Worm (Caenorhabditis elegans) whole organism, mixed stage, embryonic: ENCODE data around the gene str-236.
A peak's percentile ranks its signal among the peaks of the same experiment; 100 is the strongest.

Experiments
- M03D4.4 ChIP-seq: sonication (generic microtip); optimal IDR thresholded peaks from 2 replicates; lab custom pipeline; 2017; ENCODE audit warnings: mild to moderate bottlenecking, missing genetic modification characterization, missing compliant biosample characterization
- bed-3 ChIP-seq: fragments of 200-800 bp; sonication (Bioruptor generic); optimal IDR thresholded peaks from 3 replicates; lab custom pipeline; 2018; ENCODE audit warnings: mild to moderate bottlenecking, missing genetic modification characterization, moderate library complexity, missing compliant biosample characterization
- blmp-1 ChIP-seq: fragments of 150-350 bp; optimal IDR thresholded peaks from 2 replicates; lab custom pipeline; 2014; ENCODE audit warnings: missing biosample characterization, missing genetic modification characterization
- ceh-39 ChIP-seq: fragments of 150-350 bp; optimal IDR thresholded peaks from 2 replicates; lab custom pipeline; 2014; ENCODE audit warnings: missing biosample characterization, missing genetic modification characterization
- ceh-43 ChIP-seq: fragments of 200-800 bp; sonication (Bioruptor generic); optimal IDR thresholded peaks from 2 replicates; lab custom pipeline; 2018; ENCODE audit warnings: mild to moderate bottlenecking, missing genetic modification characterization, moderate library complexity, missing compliant biosample characterization
- ceh-83 ChIP-seq: fragments of 200-800 bp; sonication (Bioruptor generic); optimal IDR thresholded peaks from 2 replicates; lab custom pipeline; 2018; ENCODE audit warnings: mild to moderate bottlenecking, missing genetic modification characterization, missing compliant biosample characterization
- ces-1 ChIP-seq: fragments of 150-350 bp; optimal IDR thresholded peaks from 2 replicates; lab custom pipeline; 2014; ENCODE audit warnings: missing biosample characterization, missing genetic modification reagents, missing genetic modification characterization
- cnd-1 ChIP-seq: fragments of 200-800 bp; sonication (Bioruptor generic); optimal IDR thresholded peaks from 2 replicates; lab custom pipeline; 2018; ENCODE audit warnings: mild to moderate bottlenecking, missing genetic modification characterization, missing compliant biosample characterization
- drap-1 ChIP-seq: fragments of 200-800 bp; sonication (Bioruptor generic); optimal IDR thresholded peaks from 3 replicates; lab custom pipeline; 2018; ENCODE audit warnings: mild to moderate bottlenecking, missing genetic modification characterization, missing compliant biosample characterization
- elt-1 ChIP-seq: sonication (generic microtip); optimal IDR thresholded peaks from 2 replicates; lab custom pipeline; 2017; ENCODE audit warnings: missing genetic modification characterization, mild to moderate bottlenecking, missing compliant biosample characterization, antibody characterized with exemption, moderate library complexity, borderline replicate concordance; ENCODE audit not compliant: insufficient read depth
- elt-3 ChIP-seq: fragments of 150-350 bp; optimal IDR thresholded peaks from 2 replicates; lab custom pipeline; 2014; ENCODE audit warnings: missing biosample characterization, missing genetic modification characterization
- flh-1 ChIP-seq: fragments of 200-800 bp; sonication (Bioruptor generic); optimal IDR thresholded peaks from 2 replicates; lab custom pipeline; 2018; ENCODE audit warnings: mild to moderate bottlenecking, missing genetic modification characterization, moderate library complexity, missing compliant biosample characterization
- ham-2 ChIP-seq: fragments of 200-800 bp; sonication (Bioruptor generic); optimal IDR thresholded peaks from 2 replicates; lab custom pipeline; 2018; ENCODE audit warnings: mild to moderate bottlenecking, missing genetic modification characterization, missing compliant biosample characterization
- hlh-1 ChIP-seq: fragments of 150-350 bp; optimal IDR thresholded peaks from 2 replicates; lab custom pipeline; 2014; ENCODE audit warnings: missing biosample characterization, missing genetic modification reagents, missing genetic modification characterization
- lin-13 ChIP-seq: fragments of 150-350 bp; optimal IDR thresholded peaks from 2 replicates; lab custom pipeline; 2014; ENCODE audit warnings: missing biosample characterization, missing genetic modification characterization
- lin-32 ChIP-seq: fragments of 200-800 bp; sonication (Bioruptor generic); optimal IDR thresholded peaks from 2 replicates; lab custom pipeline; 2018; ENCODE audit warnings: mild to moderate bottlenecking, missing genetic modification characterization, missing compliant biosample characterization
- lsy-2 ChIP-seq: fragments of 150-350 bp; optimal IDR thresholded peaks from 2 replicates; lab custom pipeline; 2014; ENCODE audit warnings: missing biosample characterization, missing genetic modification characterization
- mab-5 ChIP-seq: fragments of 150-350 bp; optimal IDR thresholded peaks from 2 replicates; lab custom pipeline; 2014; ENCODE audit warnings: missing biosample characterization, missing genetic modification characterization
- mep-1 ChIP-seq: fragments of 150-350 bp; optimal IDR thresholded peaks from 2 replicates; lab custom pipeline; 2017; ENCODE audit warnings: missing biosample characterization, missing genetic modification reagents, missing genetic modification characterization, inconsistent platforms
- mls-2 ChIP-seq: sonication (generic microtip); optimal IDR thresholded peaks from 2 replicates; lab custom pipeline; 2016; ENCODE audit warnings: mild to moderate bottlenecking, missing genetic modification characterization, moderate library complexity, missing compliant biosample characterization
- nhr-12 ChIP-seq: fragments of 150-350 bp; optimal IDR thresholded peaks from 2 replicates; lab custom pipeline; 2014; ENCODE audit warnings: missing biosample characterization, missing genetic modification characterization
- nhr-2 ChIP-seq: fragments of 150-350 bp; optimal IDR thresholded peaks from 2 replicates; lab custom pipeline; 2014; ENCODE audit warnings: missing biosample characterization, missing genetic modification characterization
- nhr-237 ChIP-seq: fragments of 150-350 bp; optimal IDR thresholded peaks from 2 replicates; lab custom pipeline; 2014; ENCODE audit warnings: missing biosample characterization, missing genetic modification characterization
- nhr-28 ChIP-seq: fragments of 150-350 bp; optimal IDR thresholded peaks from 2 replicates; lab custom pipeline; 2014; ENCODE audit warnings: missing biosample characterization, missing genetic modification characterization
- nhr-76 ChIP-seq: sonication (generic microtip); optimal IDR thresholded peaks from 2 replicates; lab custom pipeline; 2017; ENCODE audit warnings: missing biosample characterization, missing genetic modification characterization
- pha-4 ChIP-seq: fragments of 150-350 bp; optimal IDR thresholded peaks from 2 replicates; lab custom pipeline; 2018; ENCODE audit warnings: missing biosample characterization, missing genetic modification reagents, missing genetic modification characterization
- sem-2 ChIP-seq: fragments of 200-800 bp; sonication (Bioruptor generic); optimal IDR thresholded peaks from 2 replicates; lab custom pipeline; 2018; ENCODE audit warnings: mild to moderate bottlenecking, missing genetic modification characterization, missing compliant biosample characterization
- snpc-4 ChIP-seq: fragments of 150-350 bp; optimal IDR thresholded peaks from 2 replicates; lab custom pipeline; 2014; ENCODE audit warnings: missing biosample characterization, missing genetic modification characterization
- sptf-1 ChIP-seq: sonication (generic microtip); optimal IDR thresholded peaks from 2 replicates; lab custom pipeline; 2017; ENCODE audit warnings: mild to moderate bottlenecking, missing genetic modification characterization, moderate library complexity, missing compliant biosample characterization
- tbx-8 ChIP-seq: fragments of 200-800 bp; sonication (Bioruptor generic); optimal IDR thresholded peaks from 2 replicates; lab custom pipeline; 2018; ENCODE audit warnings: mild to moderate bottlenecking, missing genetic modification characterization, moderate library complexity, missing compliant biosample characterization
- unc-120 ChIP-seq: sonication (generic microtip); optimal IDR thresholded peaks from 2 replicates; lab custom pipeline; 2017; ENCODE audit warnings: missing genetic modification characterization, missing compliant biosample characterization; ENCODE audit not compliant: poor library complexity, severe bottlenecking
- unc-39 ChIP-seq: fragments of 150-350 bp; optimal IDR thresholded peaks from 2 replicates; lab custom pipeline; 2014; ENCODE audit warnings: missing biosample characterization, missing genetic modification characterization
- unc-62 ChIP-seq: fragments of 150-350 bp; optimal IDR thresholded peaks from 2 replicates; lab custom pipeline; 2014; ENCODE audit warnings: missing biosample characterization, missing genetic modification reagents, missing genetic modification characterization
- zip-8 ChIP-seq: fragments of 150-350 bp; optimal IDR thresholded peaks from 2 replicates; lab custom pipeline; 2014; ENCODE audit warnings: missing biosample characterization, missing genetic modification characterization
- ztf-11 ChIP-seq: fragments of 150-350 bp; optimal IDR thresholded peaks from 2 replicates; lab custom pipeline; 2014; ENCODE audit warnings: missing biosample characterization, missing genetic modification characterization

The str-236 gene

ce11 chrV:1570679-1571078, 42.8 kb upstream of the str-236 start:
- TF ChIP-seq lin-13 (tag; lab: Kevin White, UChicago) (no peak), flh-1 (GFP tag; lab: Kevin White, UChicago) (no peak), ceh-43 (GFP tag; lab: Kevin White, UChicago) (no peak), ceh-83 (no peak), nhr-12 (tag; lab: Kevin White, UChicago) (no peak), nhr-237 (tag; lab: Kevin White, UChicago) (no peak), unc-62 (GFP tag; lab: Kevin White, UChicago) (peak; percentile 68), nhr-28 (tag; lab: Kevin White, UChicago) (no peak), ham-2 (GFP tag; lab: Kevin White, UChicago) (no peak), hlh-1 (tag; lab: Kevin White, UChicago) (peak; percentile 49), lsy-2 (tag; lab: Kevin White, UChicago) (no peak), zip-8 (no peak), ztf-11 (tag; lab: Kevin White, UChicago) (peak; percentile 11), mls-2 (tag; lab: Kevin White, UChicago) (no peak), drap-1 (GFP tag; lab: Kevin White, UChicago) (no peak), ceh-39 (peak; percentile 68), mep-1 (tag; lab: Kevin White, UChicago) (peak; percentile 56), bed-3 (GFP tag; lab: Kevin White, UChicago) (no peak), pha-4 (no peak), unc-39 (no peak), elt-1 (tag; lab: Kevin White, UChicago) (peak; percentile 39), lin-32 (GFP tag; lab: Kevin White, UChicago) (no peak), cnd-1 (peak; percentile 54), sptf-1 (tag; lab: Kevin White, UChicago) (no peak), unc-120 (no peak), ces-1 (GFP tag; lab: Kevin White, UChicago) (no peak), elt-3 (tag; lab: Kevin White, UChicago) (no peak), nhr-76 (tag; lab: Kevin White, UChicago) (no peak), blmp-1 (tag; lab: Kevin White, UChicago) (no peak), mab-5 (tag; lab: Kevin White, UChicago) (no peak), M03D4.4 (tag; lab: Kevin White, UChicago) (peak; percentile 24), nhr-2 (tag; lab: Kevin White, UChicago) (peak; percentile 38), sem-2 (no peak), snpc-4 (tag; lab: Kevin White, UChicago) (no peak), tbx-8 (GFP tag; lab: Kevin White, UChicago) (no peak)

- TF ChIP-seq lin-32 (GFP tag; lab: Kevin White, UChicago) (no peak), nhr-28 (tag; lab: Kevin White, UChicago) (no peak), zip-8 (no peak), unc-120 (no peak), mab-5 (tag; lab: Kevin White, UChicago) (no peak), nhr-2 (tag; lab: Kevin White, UChicago) (peak; percentile 65), sem-2 (no peak), pha-4 (peak; percentile 45)
These were observed 42.0 kb upstream of the str-236 start for ce11 chrV:1569750-1570419.

ce11 chrV:1566776-1567175, 38.9 kb upstream of the str-236 start, which contains the start of gene cdc-25.2:
Gene cdc-25.2 (plus strand): TSS chrV:1567076.
- TF ChIP-seq nhr-237 (tag; lab: Kevin White, UChicago): no peak
- TF ChIP-seq cnd-1: no peak
- TF ChIP-seq sem-2: no peak
- TF ChIP-seq nhr-28 (tag; lab: Kevin White, UChicago): no peak
- no peak for TF ChIP-seq bed-3 (GFP tag; lab: Kevin White, UChicago)
- TF ChIP-seq ceh-39: no peak
- TF ChIP-seq mab-5 (tag; lab: Kevin White, UChicago): no peak
- TF ChIP-seq mls-2 (tag; lab: Kevin White, UChicago): no peak
- TF ChIP-seq zip-8: no peak
